Worm (Caenorhabditis elegans) whole organism, L2 larva: Measurements from ENCODE around the gene K11H12.11.

Experiments
- C34F6.9 ChIP-seq: fragments of 150-350 bp; optimal IDR thresholded peaks from 2 replicates; lab custom pipeline; 2014; ENCODE audit warnings: missing biosample characterization, missing genetic modification characterization
- F13H6.1 ChIP-seq: sonication (generic microtip); optimal IDR thresholded peaks from 2 replicates; lab custom pipeline; 2016; ENCODE audit warnings: missing genetic modification characterization, missing compliant biosample characterization
- R02D3.7 ChIP-seq: fragments of 150-350 bp; optimal IDR thresholded peaks from 2 replicates; lab custom pipeline; 2014; ENCODE audit warnings: missing biosample characterization, missing genetic modification characterization
- Y55F3AM.14 ChIP-seq: fragments of 200-800 bp; sonication (Bioruptor generic); optimal IDR thresholded peaks from 2 replicates; lab custom pipeline; 2018; ENCODE audit warnings: mild to moderate bottlenecking, missing genetic modification characterization, missing compliant biosample characterization
- ZK546.5 ChIP-seq: sonication (generic microtip); optimal IDR thresholded peaks from 2 replicates; lab custom pipeline; 2017; ENCODE audit warnings: missing biosample characterization, missing genetic modification characterization
- alr-1 ChIP-seq: fragments of 150-350 bp; optimal IDR thresholded peaks from 2 replicates; lab custom pipeline; 2014; ENCODE audit warnings: missing biosample characterization, missing genetic modification characterization
- aly-2 ChIP-seq: fragments of 150-350 bp; optimal IDR thresholded peaks from 2 replicates; lab custom pipeline; 2014; ENCODE audit warnings: missing biosample characterization, missing genetic modification characterization
- ama-1 ChIP-seq: fragments of 150-350 bp; optimal IDR thresholded peaks from 2 replicates; lab custom pipeline; 2018; ENCODE audit warnings: inconsistent platforms
- blmp-1 ChIP-seq: sonication (generic microtip); optimal IDR thresholded peaks from 2 replicates; lab custom pipeline; 2017; ENCODE audit warnings: missing genetic modification characterization, mild to moderate bottlenecking, missing compliant biosample characterization, antibody characterized with exemption, moderate library complexity; ENCODE audit not compliant: insufficient read depth
- ceh-16 ChIP-seq: fragments of 150-350 bp; optimal IDR thresholded peaks from 2 replicates; lab custom pipeline; 2014; ENCODE audit warnings: missing biosample characterization, missing genetic modification characterization
- ceh-82 ChIP-seq: fragments of 150-350 bp; optimal IDR thresholded peaks from 2 replicates; lab custom pipeline; 2014; ENCODE audit warnings: missing biosample characterization, missing genetic modification characterization
- crh-2 ChIP-seq: sonication (generic microtip); optimal IDR thresholded peaks from 2 replicates; lab custom pipeline; 2017; ENCODE audit warnings: missing biosample characterization, missing genetic modification characterization
- dmd-4 ChIP-seq: sonication (generic microtip); optimal IDR thresholded peaks from 2 replicates; lab custom pipeline; 2017; ENCODE audit warnings: missing biosample characterization, missing genetic modification characterization
- elt-1 ChIP-seq: fragments of 150-350 bp; optimal IDR thresholded peaks from 2 replicates; lab custom pipeline; 2014; ENCODE audit warnings: missing biosample characterization, missing genetic modification characterization
- elt-3 ChIP-seq: sonication (generic microtip); optimal IDR thresholded peaks from 2 replicates; lab custom pipeline; 2017; ENCODE audit warnings: missing biosample characterization, missing genetic modification characterization
- fos-1 ChIP-seq: fragments of 150-350 bp; optimal IDR thresholded peaks from 2 replicates; lab custom pipeline; 2014; ENCODE audit warnings: missing biosample characterization, missing genetic modification characterization
- gmeb-1 ChIP-seq: fragments of 150-350 bp; optimal IDR thresholded peaks from 2 replicates; lab custom pipeline; 2014; ENCODE audit warnings: missing biosample characterization, missing genetic modification characterization
- lin-11 ChIP-seq: fragments of 150-350 bp; sonication (generic microtip); optimal IDR thresholded peaks from 2 replicates; lab custom pipeline; 2014; ENCODE audit warnings: missing biosample characterization, missing genetic modification characterization, inconsistent platforms, mixed read lengths
- lin-13 ChIP-seq: fragments of 150-350 bp; optimal IDR thresholded peaks from 2 replicates; lab custom pipeline; 2014; ENCODE audit warnings: missing biosample characterization, missing genetic modification reagents, missing genetic modification characterization
- lin-39 ChIP-seq: fragments of 150-350 bp; optimal IDR thresholded peaks from 2 replicates; lab custom pipeline; 2014; ENCODE audit warnings: missing biosample characterization, missing genetic modification reagents, missing genetic modification characterization
- lsy-2 ChIP-seq, 2 experiments: fragments of 150-350 bp in 1 of 2; sonication (generic microtip) in 1 of 2; optimal IDR thresholded peaks; 2 replicates each; lab custom pipeline; 2014 to 2017; ENCODE audit warnings: missing biosample characterization in 2 of 2, missing genetic modification characterization in 2 of 2
- mab-5 ChIP-seq: fragments of 150-350 bp; optimal IDR thresholded peaks from 2 replicates; lab custom pipeline; 2014; ENCODE audit warnings: missing biosample characterization, missing genetic modification characterization
- mdl-1 ChIP-seq, 2 experiments: fragments of 150-350 bp in 1 of 2; sonication (generic microtip) in 1 of 2; optimal IDR thresholded peaks; 2 replicates each; lab custom pipeline; 2017; ENCODE audit warnings: missing biosample characterization in 2 of 2, missing genetic modification characterization in 2 of 2
- nhr-10 ChIP-seq: sonication (generic microtip); optimal IDR thresholded peaks from 2 replicates; lab custom pipeline; 2017; ENCODE audit warnings: missing biosample characterization, missing genetic modification characterization
- nhr-11 ChIP-seq: fragments of 150-350 bp; optimal IDR thresholded peaks from 2 replicates; lab custom pipeline; 2014; ENCODE audit warnings: missing biosample characterization, missing genetic modification characterization
- nhr-12 ChIP-seq: fragments of 150-350 bp; optimal IDR thresholded peaks from 2 replicates; lab custom pipeline; 2014; ENCODE audit warnings: missing biosample characterization, missing genetic modification characterization
- nhr-129 ChIP-seq: fragments of 150-350 bp; optimal IDR thresholded peaks from 2 replicates; lab custom pipeline; 2014; ENCODE audit warnings: missing biosample characterization, missing genetic modification characterization
- nhr-21 ChIP-seq: fragments of 150-350 bp; optimal IDR thresholded peaks from 2 replicates; lab custom pipeline; 2014; ENCODE audit warnings: missing biosample characterization, missing genetic modification characterization
- nhr-237 ChIP-seq: fragments of 150-350 bp; optimal IDR thresholded peaks from 2 replicates; lab custom pipeline; 2014; ENCODE audit warnings: missing biosample characterization, missing genetic modification characterization
- nhr-25 ChIP-seq: fragments of 150-350 bp; sonication (generic microtip); optimal IDR thresholded peaks from 3 replicates; lab custom pipeline; 2014; ENCODE audit warnings: missing biosample characterization, missing genetic modification characterization
- nhr-6 ChIP-seq: fragments of 150-350 bp; optimal IDR thresholded peaks from 2 replicates; lab custom pipeline; 2014; ENCODE audit warnings: missing biosample characterization, missing genetic modification characterization
- nhr-77 ChIP-seq: fragments of 150-350 bp; optimal IDR thresholded peaks from 2 replicates; lab custom pipeline; 2014; ENCODE audit warnings: missing biosample characterization, missing genetic modification characterization
- peb-1 ChIP-seq: fragments of 150-350 bp; optimal IDR thresholded peaks from 2 replicates; lab custom pipeline; 2014; ENCODE audit warnings: missing biosample characterization, missing genetic modification characterization
- sem-4 ChIP-seq: fragments of 150-350 bp; optimal IDR thresholded peaks from 2 replicates; lab custom pipeline; 2014; ENCODE audit warnings: missing biosample characterization, missing genetic modification reagents, missing genetic modification characterization
- skn-1 ChIP-seq: sonication (generic microtip); optimal IDR thresholded peaks from 2 replicates; lab custom pipeline; 2017; ENCODE audit warnings: missing biosample characterization, missing genetic modification characterization
- sma-3 ChIP-seq: sonication (generic microtip); optimal IDR thresholded peaks from 2 replicates; lab custom pipeline; 2016; ENCODE audit warnings: missing genetic modification reagents, missing genetic modification characterization, missing compliant biosample characterization
- snpc-4 ChIP-seq: fragments of 150-350 bp; optimal IDR thresholded peaks from 2 replicates; lab custom pipeline; 2014; ENCODE audit warnings: missing biosample characterization, missing genetic modification characterization
- unc-39 ChIP-seq: fragments of 150-350 bp; optimal IDR thresholded peaks from 2 replicates; lab custom pipeline; 2014; ENCODE audit warnings: missing biosample characterization, missing genetic modification characterization
- unc-55 ChIP-seq: fragments of 150-350 bp; sonication (generic microtip); optimal IDR thresholded peaks from 3 replicates; lab custom pipeline; 2014; ENCODE audit warnings: missing biosample characterization, missing genetic modification reagents, missing genetic modification characterization
- unc-62 ChIP-seq: fragments of 150-350 bp; optimal IDR thresholded peaks from 2 replicates; lab custom pipeline; 2014; ENCODE audit warnings: missing biosample characterization, missing genetic modification reagents, missing genetic modification characterization
- ztf-1 ChIP-seq: fragments of 200-800 bp; sonication (Bioruptor generic); conservative IDR thresholded peaks from 2 replicates; pipeline ENCODE4 v1.3.6; 2022; ENCODE audit warnings: missing genetic modification characterization, missing compliant biosample characterization

Gene K11H12.11

DNA sequence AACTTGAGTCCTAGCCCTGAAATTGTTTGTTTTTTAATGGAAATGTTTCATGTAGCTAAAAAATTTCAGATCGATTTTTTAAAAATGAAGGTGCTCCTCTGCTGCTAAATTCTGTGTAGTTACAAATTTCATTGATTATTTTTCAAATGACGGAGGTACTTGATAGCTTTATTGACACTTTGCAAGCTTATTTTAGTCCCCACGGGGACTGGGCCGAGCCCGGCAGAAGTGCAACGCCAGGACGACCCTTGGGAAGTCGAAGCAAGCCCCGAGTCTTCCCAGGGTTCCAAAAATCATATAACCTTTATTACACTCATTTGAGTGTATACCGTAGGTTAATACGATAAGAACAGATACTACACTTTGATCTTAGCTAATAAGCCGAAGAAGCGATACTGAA is 46.5 kb downstream of the K11H12.11 start:
- TF ChIP-seq crh-2 (tag; lab: Kevin White, UChicago) (no peak), lin-39 (tag; lab: Kevin White, UChicago) (no peak), elt-3 (tag; lab: Kevin White, UChicago) (no peak), Y55F3AM.14 (GFP tag; lab: Kevin White, UChicago) (no peak), C34F6.9 (tag; lab: Kevin White, UChicago) (no peak), R02D3.7 (tag; lab: Kevin White, UChicago) (no peak), nhr-25 (tag; lab: Kevin White, UChicago) (no peak), skn-1 (tag; lab: Kevin White, UChicago) (no peak), elt-1 (no peak), lsy-2 (tag; optimal IDR thresholded peaks at IDR 0.05; lab: Kevin White, UChicago) (no peak), ceh-82 (tag; lab: Kevin White, UChicago) (no peak)

DNA sequence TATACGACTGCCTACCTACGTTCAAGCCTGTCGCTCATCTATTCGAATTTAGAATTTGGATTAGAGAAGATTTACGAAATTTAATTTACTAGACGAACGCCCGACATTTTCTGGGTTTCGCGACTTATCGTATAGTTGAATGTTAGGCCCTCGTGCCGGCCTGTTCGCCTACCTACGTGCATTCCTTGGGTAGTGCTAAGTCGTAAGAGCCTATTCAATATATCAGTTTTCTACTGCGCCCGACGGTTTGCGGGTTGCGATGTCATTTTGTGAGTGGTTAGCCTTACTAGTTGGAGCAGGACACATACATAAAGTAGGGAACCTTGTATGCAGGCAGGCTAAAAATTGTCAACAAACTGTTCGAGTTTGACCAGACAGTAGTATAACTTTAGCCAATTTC is 47.4 kb downstream of the K11H12.11 start:
- TF ChIP-seq lin-13 (no peak), sma-3 (GFP tag; lab: Kevin White, UChicago) (no peak), sem-4 (tag; lab: Kevin White, UChicago) (no peak), alr-1 (no peak), R02D3.7 (tag; lab: Kevin White, UChicago) (no peak), lsy-2 (tag; optimal IDR thresholded peaks at IDR 0.05; lab: Kevin White, UChicago) (no peak), ama-1 (lab: Kevin White, UChicago) (no peak), mab-5 (tag; lab: Kevin White, UChicago) (no peak), blmp-1 (tag; lab: Kevin White, UChicago) (no peak), dmd-4 (tag; lab: Kevin White, UChicago) (no peak)

DNA sequence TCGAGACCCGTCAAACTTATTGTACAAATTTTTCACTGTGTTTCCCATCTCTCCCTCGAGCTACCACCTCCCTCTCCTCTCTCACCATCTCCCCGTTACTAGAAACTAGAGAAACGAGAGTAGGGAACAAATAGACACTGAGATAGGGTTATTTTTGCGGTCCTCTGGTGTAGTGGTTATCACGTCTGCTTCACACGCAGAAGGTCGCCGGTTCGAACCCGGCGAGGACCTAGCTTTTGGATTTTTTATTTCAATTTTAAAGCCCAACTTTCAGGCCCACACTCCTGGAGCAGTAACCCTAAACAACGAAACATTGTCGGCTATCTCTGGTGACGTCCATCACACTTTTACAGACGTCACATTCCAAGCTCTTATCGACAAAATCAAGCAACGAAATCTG is 50.0 kb downstream of the K11H12.11 start:
- TF ChIP-seq nhr-10 (tag; lab: Kevin White, UChicago) = no peak
- no peak for TF ChIP-seq lin-39 (tag; lab: Kevin White, UChicago)
- no peak for TF ChIP-seq ztf-1
- TF ChIP-seq nhr-12 (tag; lab: Kevin White, UChicago) = no peak
- no peak for TF ChIP-seq ceh-82 (tag; lab: Kevin White, UChicago)
- no peak for TF ChIP-seq aly-2 (tag; lab: Kevin White, UChicago)
- TF ChIP-seq ZK546.5 (tag; lab: Kevin White, UChicago) = no peak
- no peak for TF ChIP-seq unc-39
- no peak for TF ChIP-seq elt-1
- peak; percentile 37 for TF ChIP-seq sma-3 (GFP tag; lab: Kevin White, UChicago)
- TF ChIP-seq elt-3 (tag; lab: Kevin White, UChicago) = no peak
- TF ChIP-seq nhr-77 (tag; lab: Kevin White, UChicago) = peak; percentile 25
- no peak for TF ChIP-seq alr-1
- peak; percentile 55 for TF ChIP-seq lin-13
- TF ChIP-seq peb-1 (tag; lab: Kevin White, UChicago) = no peak
- TF ChIP-seq nhr-21 = peak; percentile 47
- no peak for TF ChIP-seq dmd-4 (tag; lab: Kevin White, UChicago)
- peak; percentile 49 for TF ChIP-seq fos-1 (tag; lab: Kevin White, UChicago)
- TF ChIP-seq sem-4 (tag; lab: Kevin White, UChicago) = no peak
- no peak for TF ChIP-seq nhr-11
- TF ChIP-seq Y55F3AM.14 (GFP tag; lab: Kevin White, UChicago) = no peak
- peak; percentile 61 for TF ChIP-seq gmeb-1 (tag; lab: Kevin White, UChicago)
- TF ChIP-seq nhr-237 = no peak
- TF ChIP-seq unc-55 (GFP tag; lab: Kevin White, UChicago) = peak; percentile 72
- TF ChIP-seq lin-11 (tag; lab: Kevin White, UChicago) = peak; percentile 51
- TF ChIP-seq mdl-1 (tag; optimal IDR thresholded peaks at IDR 0.05; lab: Kevin White, UChicago) = no peak
- TF ChIP-seq ceh-16 (tag; lab: Kevin White, UChicago) = no peak
- TF ChIP-seq mab-5 (tag; lab: Kevin White, UChicago) = no peak
- peak; percentile 40 for TF ChIP-seq C34F6.9 (tag; lab: Kevin White, UChicago)
- TF ChIP-seq lsy-2 (tag; optimal IDR thresholded peaks at IDR 0.05; lab: Kevin White, UChicago) = peak in 1 of 2 experiments; percentile 62
- no peak for TF ChIP-seq R02D3.7 (tag; lab: Kevin White, UChicago)
- TF ChIP-seq F13H6.1 (tag; lab: Kevin White, UChicago) = no peak
- TF ChIP-seq unc-62 (GFP tag; lab: Kevin White, UChicago) = no peak
- no peak for TF ChIP-seq nhr-6 (tag; lab: Kevin White, UChicago)
- peak; percentile 3 for TF ChIP-seq snpc-4
- peak; percentile 68 for TF ChIP-seq nhr-129 (tag; lab: Kevin White, UChicago)
